Fruit fly (Drosophila melanogaster) whole organism, embryonic: ENCODE results near the gene CG32260.

Experiments used
- Atf-2 ChIP-seq: fragments of 200-800 bp; sonication (Bioruptor generic); optimal IDR thresholded peaks from 2 replicates; lab custom pipeline; 2016; ENCODE audit warnings: missing biosample characterization, missing genetic modification characterization
- CG10543 ChIP-seq: fragments of 200-800 bp; sonication (Bioruptor generic); optimal IDR thresholded peaks from 3 replicates; lab custom pipeline; 2017; ENCODE audit warnings: missing biosample characterization, mild to moderate bottlenecking, missing genetic modification characterization, moderate library complexity
- CG10979 ChIP-seq: fragments of 200-800 bp; sonication (Bioruptor generic); optimal IDR thresholded peaks from 2 replicates; lab custom pipeline; 2018; ENCODE audit warnings: missing biosample characterization, mild to moderate bottlenecking, missing genetic modification characterization, moderate library complexity
- CG11247 ChIP-seq: fragments of 200-800 bp; sonication (Bioruptor generic); IDR thresholded peaks from 2 replicates; pipeline ENCODE4 v1.3.6; 2022; ENCODE audit warnings: missing biosample characterization, missing genetic modification characterization
- CG12104 ChIP-seq: fragments of 200-800 bp; sonication (Bioruptor generic); optimal IDR thresholded peaks from 3 replicates; lab custom pipeline; 2016; ENCODE audit warnings: missing biosample characterization, missing genetic modification characterization
- CG13287 ChIP-seq: fragments of 200-800 bp; sonication (Bioruptor generic); IDR thresholded peaks from 2 replicates; pipeline ENCODE4 v1.3.6; 2022; ENCODE audit warnings: missing biosample characterization, missing genetic modification characterization; ENCODE audit not compliant: partially characterized antibody
- CG13424 ChIP-seq: fragments of 200-800 bp; sonication (Bioruptor generic); optimal IDR thresholded peaks from 2 replicates; lab custom pipeline; 2019; ENCODE audit warnings: missing biosample characterization, mild to moderate bottlenecking, missing genetic modification characterization, moderate library complexity
- CG14710 ChIP-seq: fragments of 200-800 bp; sonication (Bioruptor generic); optimal IDR thresholded peaks from 3 replicates; lab custom pipeline; 2019; ENCODE audit warnings: missing biosample characterization, mild to moderate bottlenecking, missing genetic modification characterization, moderate library complexity
- CG15514 ChIP-seq: fragments of 200-800 bp; sonication (Bioruptor generic); optimal IDR thresholded peaks from 3 replicates; lab custom pipeline; 2017; ENCODE audit warnings: missing biosample characterization, missing genetic modification characterization, mild to moderate bottlenecking, moderate library complexity, missing genetic modification reagents
- CG1647 ChIP-seq: fragments of 200-800 bp; sonication (Bioruptor generic); optimal IDR thresholded peaks from 3 replicates; lab custom pipeline; 2016; ENCODE audit warnings: missing biosample characterization, missing genetic modification characterization
- CG17361 ChIP-seq: fragments of 200-800 bp; sonication (Bioruptor generic); IDR thresholded peaks from 3 replicates; pipeline ENCODE4 v1.3.6; 2022; ENCODE audit warnings: missing biosample characterization, missing genetic modification characterization
- CG18619 ChIP-seq: fragments of 200-800 bp; sonication (Bioruptor generic); optimal IDR thresholded peaks from 3 replicates; lab custom pipeline; 2017; ENCODE audit warnings: missing biosample characterization, mild to moderate bottlenecking, missing genetic modification characterization
- CG18764 ChIP-seq: fragments of 200-800 bp; sonication (Bioruptor generic); optimal IDR thresholded peaks from 3 replicates; lab custom pipeline; 2016; ENCODE audit warnings: missing biosample characterization, missing genetic modification characterization
- CG2875 ChIP-seq: fragments of 200-800 bp; sonication (Bioruptor generic); optimal IDR thresholded peaks from 2 replicates; lab custom pipeline; 2017; ENCODE audit warnings: missing biosample characterization, mild to moderate bottlenecking, missing genetic modification characterization, missing genetic modification reagents
- CG3065 ChIP-seq: fragments of 200-800 bp; sonication (Bioruptor generic); optimal IDR thresholded peaks from 2 replicates; lab custom pipeline; 2016; ENCODE audit warnings: missing biosample characterization, missing genetic modification characterization
- CG33213 ChIP-seq: fragments of 200-800 bp; sonication (Bioruptor generic); optimal IDR thresholded peaks from 3 replicates; lab custom pipeline; 2016; ENCODE audit warnings: missing biosample characterization, missing genetic modification characterization
- CG34376 ChIP-seq: fragments of 200-800 bp; sonication (Bioruptor generic); optimal IDR thresholded peaks from 2 replicates; lab custom pipeline; 2018; ENCODE audit warnings: missing biosample characterization, mild to moderate bottlenecking, missing genetic modification characterization
- CG3838 ChIP-seq: fragments of 200-800 bp; sonication (Bioruptor generic); optimal IDR thresholded peaks from 3 replicates; lab custom pipeline; 2016; ENCODE audit warnings: missing biosample characterization, missing genetic modification characterization
- CG5180 ChIP-seq: fragments of 200-800 bp; sonication (Bioruptor generic); optimal IDR thresholded peaks from 3 replicates; lab custom pipeline; 2017; ENCODE audit warnings: missing biosample characterization, missing genetic modification characterization, mild to moderate bottlenecking, moderate library complexity, missing genetic modification reagents
- CG6689 ChIP-seq: fragments of 200-800 bp; sonication (Bioruptor generic); IDR thresholded peaks from 2 replicates; pipeline ENCODE4 v1.3.6; 2022; ENCODE audit warnings: missing biosample characterization, missing genetic modification characterization
- CG6813 ChIP-seq: fragments of 200-800 bp; sonication (Bioruptor generic); optimal IDR thresholded peaks from 2 replicates; lab custom pipeline; 2017; ENCODE audit warnings: missing biosample characterization, missing genetic modification characterization, mild to moderate bottlenecking, moderate library complexity, missing genetic modification reagents
- CG7745 ChIP-seq: fragments of 200-800 bp; sonication (Bioruptor generic); optimal IDR thresholded peaks from 2 replicates; lab custom pipeline; 2018; ENCODE audit warnings: missing biosample characterization, mild to moderate bottlenecking, missing genetic modification characterization, moderate library complexity
- CG8281 ChIP-seq: fragments of 200-800 bp; sonication (Bioruptor generic); optimal IDR thresholded peaks from 2 replicates; lab custom pipeline; 2018; ENCODE audit warnings: missing biosample characterization, mild to moderate bottlenecking, missing genetic modification characterization, moderate library complexity
- CG8388 ChIP-seq: fragments of 200-800 bp; sonication (Bioruptor generic); optimal IDR thresholded peaks from 2 replicates; lab custom pipeline; 2019; ENCODE audit warnings: missing biosample characterization, mild to moderate bottlenecking, missing genetic modification characterization, moderate library complexity
- CG9797 ChIP-seq: fragments of 200-800 bp; sonication (Bioruptor generic); optimal IDR thresholded peaks from 3 replicates; lab custom pipeline; 2018; ENCODE audit warnings: missing biosample characterization, mild to moderate bottlenecking, missing genetic modification characterization
- Dip3 ChIP-seq: fragments of 200-800 bp; sonication (Bioruptor generic); optimal IDR thresholded peaks from 3 replicates; lab custom pipeline; 2016; ENCODE audit warnings: missing biosample characterization, missing genetic modification characterization
- Ets65A ChIP-seq: fragments of 200-800 bp; sonication (Bioruptor generic); peaks from one replicate; lab custom pipeline; 2016; ENCODE audit warnings: missing biosample characterization, missing genetic modification characterization
- Gug ChIP-seq: fragments of 200-800 bp; sonication (Bioruptor generic); IDR thresholded peaks from 4 replicates; pipeline ENCODE4 v1.3.6; 2022; ENCODE audit warnings: missing biosample characterization, missing genetic modification characterization
- H2.0 ChIP-seq: fragments of 200-800 bp; sonication (Bioruptor generic); IDR thresholded peaks from 2 replicates; pipeline ENCODE4 v1.3.6; 2022; ENCODE audit warnings: missing biosample characterization, missing genetic modification characterization
- HHEX ChIP-seq: fragments of 200-800 bp; sonication (Bioruptor generic); optimal IDR thresholded peaks from 3 replicates; lab custom pipeline; 2017; ENCODE audit warnings: missing biosample characterization, mild to moderate bottlenecking, missing genetic modification characterization, missing genetic modification reagents
- Hand ChIP-seq: fragments of 200-800 bp; sonication (Bioruptor generic); optimal IDR thresholded peaks from 2 replicates; lab custom pipeline; 2017; ENCODE audit warnings: mild to moderate bottlenecking, missing biosample characterization, missing genetic modification reagents, missing genetic modification characterization
- Mes4 ChIP-seq: fragments of 200-800 bp; sonication (Bioruptor generic); optimal IDR thresholded peaks from 2 replicates; lab custom pipeline; 2016; ENCODE audit warnings: missing biosample characterization, missing genetic modification characterization
- Opbp ChIP-seq: fragments of 200-800 bp; sonication (Bioruptor generic); IDR thresholded peaks from 3 replicates; pipeline ENCODE4 v1.3.6; 2022; ENCODE audit warnings: missing biosample characterization, missing genetic modification characterization; ENCODE audit not compliant: partially characterized antibody
- Poxn ChIP-seq: fragments of 200-800 bp; sonication (Bioruptor generic); IDR thresholded peaks from 2 replicates; pipeline ENCODE4 v1.3.6; 2022; ENCODE audit warnings: missing biosample characterization, missing genetic modification characterization
- Sry-β ChIP-seq: fragments of 200-800 bp; sonication (Bioruptor generic); optimal IDR thresholded peaks from 2 replicates; lab custom pipeline; 2018; ENCODE audit warnings: missing biosample characterization, mild to moderate bottlenecking, missing genetic modification characterization, moderate library complexity
- Trl ChIP-seq, 3 experiments: fragments of >200 bp in 2 of 3; fragments of 200-800 bp in 1 of 3; sonication (Bioruptor generic) in 1 of 3; optimal IDR thresholded peaks; 2 replicates in 1 of 3; 3 replicates in 2 of 3; lab custom pipeline; 2016 to 2017; ENCODE audit warnings: missing biosample characterization in 1 of 3, missing genetic modification characterization in 1 of 3
- Usf ChIP-seq: fragments of 200-800 bp; sonication (Bioruptor generic); optimal IDR thresholded peaks from 2 replicates; lab custom pipeline; 2017; ENCODE audit warnings: missing genotype, missing biosample characterization, missing genetic modification characterization
- ac ChIP-seq: fragments of 200-800 bp; sonication (Bioruptor generic); optimal IDR thresholded peaks from 3 replicates; lab custom pipeline; 2017; ENCODE audit warnings: missing biosample characterization, mild to moderate bottlenecking, missing genetic modification characterization
- aop ChIP-seq: fragments of 200-800 bp; sonication (Bioruptor generic); IDR thresholded peaks from 2 replicates; pipeline ENCODE4 v1.3.6; 2022; ENCODE audit warnings: missing biosample characterization, missing genetic modification characterization
- ase ChIP-seq: fragments of 200-800 bp; sonication (Bioruptor generic); IDR thresholded peaks from 3 replicates; pipeline ENCODE4 v1.3.6; 2022; ENCODE audit warnings: missing biosample characterization, missing genetic modification characterization
- fd64A ChIP-seq: fragments of 200-800 bp; sonication (Bioruptor generic); optimal IDR thresholded peaks from 3 replicates; lab custom pipeline; 2018; ENCODE audit warnings: missing biosample characterization, mild to moderate bottlenecking, missing genetic modification characterization
- fu2 ChIP-seq: fragments of 200-800 bp; sonication (Bioruptor generic); optimal IDR thresholded peaks from 2 replicates; lab custom pipeline; 2016; ENCODE audit warnings: missing biosample characterization, missing genetic modification characterization
- grau ChIP-seq: fragments of 200-800 bp; optimal IDR thresholded peaks from 3 replicates; lab custom pipeline; 2019; ENCODE audit warnings: missing biosample characterization, mild to moderate bottlenecking, missing genetic modification characterization, moderate library complexity
- lab ChIP-seq: fragments of 200-800 bp; sonication (Bioruptor generic); optimal IDR thresholded peaks from 3 replicates; lab custom pipeline; 2017; ENCODE audit warnings: missing biosample characterization, missing genetic modification characterization, mild to moderate bottlenecking, moderate library complexity, missing genetic modification reagents
- scrt ChIP-seq: fragments of 200-800 bp; sonication (Bioruptor generic); optimal IDR thresholded peaks from 2 replicates; lab custom pipeline; 2018; ENCODE audit warnings: missing biosample characterization, mild to moderate bottlenecking, missing genetic modification characterization, moderate library complexity
- stwl ChIP-seq: fragments of 200-800 bp; sonication (Bioruptor generic); optimal IDR thresholded peaks from 3 replicates; lab custom pipeline; 2018; ENCODE audit warnings: missing biosample characterization, mild to moderate bottlenecking, missing genetic modification characterization, moderate library complexity
- tin ChIP-seq: fragments of 200-800 bp; sonication (Bioruptor generic); optimal IDR thresholded peaks from 3 replicates; lab custom pipeline; 2016; ENCODE audit warnings: missing biosample characterization, missing genetic modification characterization
- trem ChIP-seq: fragments of 200-800 bp; optimal IDR thresholded peaks from 3 replicates; lab custom pipeline; 2019; ENCODE audit warnings: missing biosample characterization, mild to moderate bottlenecking, missing genetic modification characterization, moderate library complexity
- unc-4 ChIP-seq: fragments of 200-800 bp; sonication (Bioruptor generic); IDR thresholded peaks from 2 replicates; pipeline ENCODE4 v1.3.6; 2022; ENCODE audit warnings: missing biosample characterization, missing genetic modification characterization; ENCODE audit not compliant: partially characterized antibody
- zfh1 ChIP-seq: fragments of 200-800 bp; sonication (Bioruptor generic); IDR thresholded peaks from 3 replicates; pipeline ENCODE4 v1.3.6; 2022; ENCODE audit warnings: missing biosample characterization, missing genetic modification characterization

Gene CG32260

DNA sequence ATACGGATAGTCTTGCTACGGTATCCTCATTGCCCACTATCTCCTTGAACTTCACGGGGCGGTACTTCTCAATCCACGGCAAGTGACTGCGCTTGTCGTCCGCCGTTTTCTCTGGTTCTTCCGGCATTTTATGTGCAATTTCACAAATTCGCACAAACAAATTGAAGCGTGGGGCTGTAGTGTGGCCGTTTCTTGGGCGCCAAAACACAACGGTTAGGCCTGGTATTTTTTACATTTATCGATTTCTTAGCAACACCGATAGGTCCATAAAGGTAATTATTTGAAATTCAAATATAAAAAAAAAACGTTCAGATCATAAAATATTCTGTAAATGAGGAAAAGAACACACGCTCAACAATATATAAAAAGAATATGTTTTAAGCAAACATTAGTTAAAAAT, 6.3 kb upstream of the CG32260 start, which contains the start of gene RfC4 (continued):
- TF ChIP-seq CG18764 (GFP tag; lab: Kevin White, UChicago) (no peak), CG8281 (tag; lab: Kevin White, UChicago) (no peak), fu2 (GFP tag; lab: Kevin White, UChicago) (no peak), CG5180 (GFP tag; lab: Kevin White, UChicago) (no peak), Trl (optimal IDR thresholded peaks at IDR 0.05; lab: Kevin White, UChicago) (no peak), Trl (GFP tag; optimal IDR thresholded peaks at IDR 0.05; lab: Kevin White, UChicago) (no peak), CG14710 (peak; percentile 6), CG15514 (GFP tag; lab: Kevin White, UChicago) (peak; percentile 21), aop (GFP tag; lab: Robert Waterston, UW) (no peak), Mes4 (GFP tag; lab: Kevin White, UChicago) (no peak), CG8388 (GFP tag; lab: Kevin White, UChicago) (no peak), Opbp (peak; percentile 23; the same call in 2 of the 3 replicates), grau (tag; lab: Kevin White, UChicago) (no peak), Ets65A (no peak), CG3838 (no peak), CG7745 (no peak), zfh1 (GFP tag; lab: Robert Waterston, UW) (no peak), CG11247 (GFP tag; lab: Robert Waterston, UW) (no peak), Poxn (no peak), CG12104 (no peak), unc-4 (GFP tag; lab: Robert Waterston, UW) (peak; percentile 31), CG10979 (tag; lab: Kevin White, UChicago) (no peak), Usf (GFP tag; lab: Kevin White, UChicago) (no peak), CG6813 (GFP tag; lab: Kevin White, UChicago) (no peak), H2.0 (no peak), lab (GFP tag; lab: Kevin White, UChicago) (no peak), fd64A (GFP tag; lab: Kevin White, UChicago) (no peak), CG34376 (GFP tag; lab: Kevin White, UChicago) (no peak), Dip3 (GFP tag; lab: Kevin White, UChicago) (no peak), CG33213 (no peak), scrt (GFP tag; lab: Kevin White, UChicago) (no peak), CG2875 (GFP tag; lab: Kevin White, UChicago) (no peak), CG13287 (GFP tag; lab: Robert Waterston, UW) (peak; percentile 36; the same call in 1 of the 2 replicates), Sry-β (GFP tag; lab: Kevin White, UChicago) (no peak), CG3065 (GFP tag; lab: Kevin White, UChicago) (no peak), Atf-2 (GFP tag; lab: Kevin White, UChicago) (no peak), CG17361 (GFP tag; lab: Robert Waterston, UW) (0 out of 3 replicates have a peak, but pooled peaks have one; percentile 18), ase (GFP tag; lab: Robert Waterston, UW) (no peak), CG1647 (no peak), stwl (tag; lab: Kevin White, UChicago) (peak; percentile 22), trem (tag; lab: Kevin White, UChicago) (peak; percentile 28), CG6689 (GFP tag; lab: Robert Waterston, UW) (no peak), CG10543 (no peak), Gug (GFP tag; lab: Robert Waterston, UW) (no peak), tin (no peak), CG13424 (tag; lab: Kevin White, UChicago) (no peak), Hand (no peak), ac (no peak), CG18619 (GFP tag; lab: Kevin White, UChicago) (no peak), HHEX (no peak), CG9797 (GFP tag; lab: Kevin White, UChicago) (peak; percentile 72)
